Worm (Caenorhabditis elegans) whole organism, dauer: ENCODE measurements around the gene Y46E12A.5.

Experiments used
- unc-62 ChIP-seq: sonication (generic microtip); optimal IDR thresholded peaks from 2 replicates; lab custom pipeline; 2017; ENCODE audit warnings: missing biosample characterization, missing genetic modification reagents, missing genetic modification characterization

Gene Y46E12A.5

ce11 chrIII:1758151-1758550 is at the start of gene Y46E12A.5:
Y46E12A.5 (minus strand) TSS chrIII:1758251.
- no peak for TF ChIP-seq unc-62 (GFP tag; lab: Kevin White, UChicago)

- no peak for TF ChIP-seq unc-62 (GFP tag; lab: Kevin White, UChicago)
These were observed 48.2 kb upstream of the Y46E12A.5 start for ce11 chrIII:1806183-1806798.

ce11 chrIII:1805415-1806008 is 47.5 kb upstream of the Y46E12A.5 start:
- no peak for TF ChIP-seq unc-62 (GFP tag; lab: Kevin White, UChicago)

ce11 chrIII:1804477-1804876 is 46.4 kb upstream of the Y46E12A.5 start:
- TF ChIP-seq unc-62 (GFP tag; lab: Kevin White, UChicago), result no peak

- no peak for TF ChIP-seq unc-62 (GFP tag; lab: Kevin White, UChicago)
These were observed 44.9 kb upstream of the Y46E12A.5 start for ce11 chrIII:1803000-1803399.

- TF ChIP-seq unc-62 (GFP tag; lab: Kevin White, UChicago), result no peak
These were observed 41.4 kb upstream of the Y46E12A.5 start for ce11 chrIII:1799407-1799806.

- no peak for TF ChIP-seq unc-62 (GFP tag; lab: Kevin White, UChicago)
These were observed 36.0 kb upstream of the Y46E12A.5 start for ce11 chrIII:1794100-1794499.

ce11 chrIII:1793416-1793815 is 35.4 kb upstream of the Y46E12A.5 start:
- TF ChIP-seq unc-62 (GFP tag; lab: Kevin White, UChicago), result no peak

ce11 chrIII:1791949-1792348 is 33.9 kb upstream of the Y46E12A.5 start:
- no peak for TF ChIP-seq unc-62 (GFP tag; lab: Kevin White, UChicago)

- no peak for TF ChIP-seq unc-62 (GFP tag; lab: Kevin White, UChicago)
These were observed 30.9 kb upstream of the Y46E12A.5 start for ce11 chrIII:1788972-1789371.

ce11 chrIII:1788033-1788432 is 30.0 kb upstream of the Y46E12A.5 start, which contains the start of gene rimb-1:
rimb-1 (plus strand) TSS chrIII:1788333.
- TF ChIP-seq unc-62 (GFP tag; lab: Kevin White, UChicago), result no peak

- TF ChIP-seq unc-62 (GFP tag; lab: Kevin White, UChicago), result no peak
These were observed 27.7 kb upstream of the Y46E12A.5 start for ce11 chrIII:1785776-1786175.

ce11 chrIII:1777969-1778368 is 19.9 kb upstream of the Y46E12A.5 start, which contains the start of gene Y39A3CL.4:
Y39A3CL.4 (minus strand) TSS chrIII:1778069.
- no peak for TF ChIP-seq unc-62 (GFP tag; lab: Kevin White, UChicago)

ce11 chrIII:1777468-1777867 is 19.4 kb upstream of the Y46E12A.5 start, which contains the start of gene Y39A3CL.3:
Y39A3CL.3 (plus strand) TSS chrIII:1777802.
- no peak for TF ChIP-seq unc-62 (GFP tag; lab: Kevin White, UChicago)

ce11 chrIII:1769993-1770392 is 11.9 kb upstream of the Y46E12A.5 start, which contains the start of gene tbx-43:
tbx-43 (minus strand) TSS chrIII:1770093.
- TF ChIP-seq unc-62 (GFP tag; lab: Kevin White, UChicago), result no peak

- no peak for TF ChIP-seq unc-62 (GFP tag; lab: Kevin White, UChicago)
These were observed 6.4 kb upstream of the Y46E12A.5 start for ce11 chrIII:1764463-1764862.

ce11 chrIII:1763222-1763621 is 5.2 kb upstream of the Y46E12A.5 start, which contains the start of gene cnc-6:
cnc-6 (plus strand) TSS chrIII:1763522.
- TF ChIP-seq unc-62 (GFP tag; lab: Kevin White, UChicago), result no peak
